Fruit fly (Drosophila melanogaster) whole organism, embryonic: ENCODE data around the gene CG32645.

Experiments used
- CG10147 ChIP-seq: fragments of 200-800 bp; sonication (Bioruptor generic); optimal IDR thresholded peaks from 2 replicates; lab custom pipeline; 2019; ENCODE audit warnings: missing biosample characterization, mild to moderate bottlenecking, missing genetic modification characterization, moderate library complexity
- CG10267 ChIP-seq: fragments of 200-800 bp; sonication (Bioruptor generic); optimal IDR thresholded peaks from 2 replicates; lab custom pipeline; 2018; ENCODE audit warnings: missing biosample characterization, mild to moderate bottlenecking, missing genetic modification characterization, moderate library complexity
- CG10959 ChIP-seq: fragments of 200-800 bp; sonication (Bioruptor generic); IDR thresholded peaks from 2 replicates; pipeline ENCODE4 v1.3.6; 2022; ENCODE audit warnings: missing biosample characterization, missing genetic modification characterization
- CG11398 ChIP-seq: fragments of 200-800 bp; sonication (Bioruptor generic); optimal IDR thresholded peaks from 2 replicates; lab custom pipeline; 2016; ENCODE audit warnings: missing biosample characterization, missing genetic modification characterization
- CG11723 ChIP-seq: fragments of 200-800 bp; sonication (Bioruptor generic); optimal IDR thresholded peaks from 2 replicates; lab custom pipeline; 2017; ENCODE audit warnings: missing biosample characterization, mild to moderate bottlenecking, missing genetic modification characterization
- CG12391 ChIP-seq: fragments of 200-800 bp; sonication (Bioruptor generic); optimal IDR thresholded peaks from 3 replicates; lab custom pipeline; 2018; ENCODE audit warnings: missing biosample characterization, mild to moderate bottlenecking, missing genetic modification characterization, moderate library complexity
- CG12942 ChIP-seq: fragments of 200-800 bp; sonication (Bioruptor generic); optimal IDR thresholded peaks from 3 replicates; lab custom pipeline; 2016; ENCODE audit warnings: missing biosample characterization, missing genetic modification characterization
- CG14860 ChIP-seq: fragments of 200-800 bp; sonication (Bioruptor generic); IDR thresholded peaks from 3 replicates; pipeline ENCODE4 v1.3.6; 2022; ENCODE audit warnings: missing biosample characterization, missing genetic modification characterization; ENCODE audit not compliant: partially characterized antibody
- CG1602 ChIP-seq: fragments of 200-800 bp; sonication (Bioruptor generic); optimal IDR thresholded peaks from 3 replicates; lab custom pipeline; 2016; ENCODE audit warnings: missing biosample characterization, missing genetic modification characterization
- CG17912 ChIP-seq: fragments of 200-800 bp; sonication (Bioruptor generic); optimal IDR thresholded peaks from 2 replicates; lab custom pipeline; 2018; ENCODE audit warnings: missing biosample characterization, mild to moderate bottlenecking, missing genetic modification characterization
- CG18262 ChIP-seq: fragments of 200-800 bp; optimal IDR thresholded peaks from 3 replicates; lab custom pipeline; 2019; ENCODE audit warnings: missing biosample characterization, mild to moderate bottlenecking, missing genetic modification characterization, moderate library complexity
- CG2116 ChIP-seq: fragments of 200-800 bp; sonication (Bioruptor generic); optimal IDR thresholded peaks from 3 replicates; lab custom pipeline; 2018; ENCODE audit warnings: missing biosample characterization, mild to moderate bottlenecking, missing genetic modification characterization
- CG2712 ChIP-seq: fragments of 200-800 bp; optimal IDR thresholded peaks from 3 replicates; lab custom pipeline; 2019; ENCODE audit warnings: missing biosample characterization, mild to moderate bottlenecking, missing genetic modification characterization, moderate library complexity
- CG3407 ChIP-seq: fragments of 200-800 bp; sonication (Bioruptor generic); optimal IDR thresholded peaks from 2 replicates; lab custom pipeline; 2018; ENCODE audit warnings: missing biosample characterization, mild to moderate bottlenecking, missing genetic modification characterization
- CG4360 ChIP-seq: fragments of 200-800 bp; sonication (Bioruptor generic); IDR thresholded peaks from 2 replicates; pipeline ENCODE4 v1.3.6; 2022; ENCODE audit warnings: missing biosample characterization, missing genetic modification characterization
- CG6854 ChIP-seq: fragments of 200-800 bp; sonication (Bioruptor generic); optimal IDR thresholded peaks from 3 replicates; lab custom pipeline; 2017; ENCODE audit warnings: missing biosample characterization, mild to moderate bottlenecking, missing genetic modification characterization
- CG9932 ChIP-seq: fragments of 200-800 bp; sonication (Bioruptor generic); IDR thresholded peaks from 2 replicates; pipeline ENCODE4 v1.3.6; 2022; ENCODE audit warnings: missing biosample characterization, missing genetic modification characterization
- CTCF ChIP-seq: fragments of 200-800 bp; sonication (Bioruptor generic); optimal IDR thresholded peaks from 2 replicates; lab custom pipeline; 2017; ENCODE audit warnings: missing biosample characterization, mild to moderate bottlenecking, missing genetic modification characterization, moderate library complexity
- Dbx ChIP-seq: fragments of 200-800 bp; sonication (Bioruptor generic); IDR thresholded peaks from 3 replicates; pipeline ENCODE4 v1.3.6; 2022; ENCODE audit warnings: missing biosample characterization, missing genetic modification characterization
- GATAe ChIP-seq: fragments of 200-800 bp; sonication (Bioruptor generic); conservative IDR thresholded peaks from 2 replicates; pipeline ENCODE4 v1.3.6; 2022; ENCODE audit warnings: missing biosample characterization, missing genetic modification characterization
- Hmr ChIP-seq: fragments of 200-800 bp; sonication (Bioruptor generic); optimal IDR thresholded peaks from 3 replicates; lab custom pipeline; 2017; ENCODE audit warnings: mild to moderate bottlenecking, missing biosample characterization, missing genetic modification reagents, missing genetic modification characterization
- MBD-R2 ChIP-seq: fragments of 200-800 bp; sonication (Bioruptor generic); IDR thresholded peaks from 2 replicates; pipeline ENCODE4 v1.3.6; 2022; ENCODE audit warnings: missing biosample characterization, missing genetic modification characterization
- Mad ChIP-seq: fragments of 200-800 bp; sonication (Bioruptor generic); optimal IDR thresholded peaks from 2 replicates; lab custom pipeline; 2016; ENCODE audit warnings: missing biosample characterization, missing genetic modification characterization
- Myb ChIP-seq: fragments of 200-800 bp; sonication (Bioruptor generic); optimal IDR thresholded peaks from 2 replicates; lab custom pipeline; 2016; ENCODE audit warnings: missing biosample characterization, missing genetic modification characterization
- NC2α ChIP-seq: fragments of 200-800 bp; sonication (Bioruptor generic); optimal IDR thresholded peaks from 2 replicates; lab custom pipeline; 2016; ENCODE audit warnings: missing biosample characterization, missing genetic modification characterization
- Scr ChIP-seq: fragments of 200-800 bp; sonication (Bioruptor generic); IDR thresholded peaks from 2 replicates; pipeline ENCODE4 v1.3.6; 2022; ENCODE audit warnings: missing biosample characterization, missing genetic modification characterization; ENCODE audit not compliant: partially characterized antibody
- Six4 ChIP-seq: fragments of 200-800 bp; sonication (Bioruptor generic); optimal IDR thresholded peaks from 2 replicates; lab custom pipeline; 2016; ENCODE audit warnings: missing biosample characterization, missing genetic modification characterization
- TFAM ChIP-seq: fragments of 200-800 bp; sonication (Bioruptor generic); optimal IDR thresholded peaks from 2 replicates; lab custom pipeline; 2017; ENCODE audit warnings: missing biosample characterization, missing genetic modification characterization, inconsistent platforms
- al ChIP-seq: fragments of 200-800 bp; sonication (Bioruptor generic); IDR thresholded peaks from 2 replicates; pipeline ENCODE4 v1.3.6; 2022; ENCODE audit warnings: missing biosample characterization, missing genetic modification characterization
- amos ChIP-seq: fragments of 200-800 bp; sonication (Bioruptor generic); IDR thresholded peaks from 2 replicates; pipeline ENCODE4 v1.3.6; 2022; ENCODE audit warnings: missing biosample characterization, missing genetic modification characterization; ENCODE audit not compliant: partially characterized antibody
- bab2 ChIP-seq: fragments of 200-800 bp; sonication (Bioruptor generic); optimal IDR thresholded peaks from 2 replicates; lab custom pipeline; 2016; ENCODE audit warnings: missing biosample characterization, missing genetic modification characterization
- bcd ChIP-seq: fragments of 200-800 bp; sonication (Bioruptor generic); optimal IDR thresholded peaks from 2 replicates; lab custom pipeline; 2017; ENCODE audit warnings: missing biosample characterization, mild to moderate bottlenecking, missing genetic modification characterization
- btn ChIP-seq: fragments of 200-800 bp; sonication (Bioruptor generic); optimal IDR thresholded peaks from 2 replicates; lab custom pipeline; 2016; ENCODE audit warnings: missing biosample characterization, missing genetic modification characterization
- chn ChIP-seq: fragments of 200-800 bp; sonication (Bioruptor generic); optimal IDR thresholded peaks from 2 replicates; lab custom pipeline; 2016; ENCODE audit warnings: missing biosample characterization, missing genetic modification characterization
- crc ChIP-seq: fragments of 200-800 bp; sonication (Bioruptor generic); optimal IDR thresholded peaks from 2 replicates; lab custom pipeline; 2016; ENCODE audit warnings: missing biosample characterization, missing genetic modification characterization
- dysf ChIP-seq: fragments of 200-800 bp; sonication (Bioruptor generic); IDR thresholded peaks from 3 replicates; pipeline ENCODE4 v1.3.6; 2022; ENCODE audit warnings: missing biosample characterization, missing genetic modification characterization
- exex ChIP-seq: fragments of 200-800 bp; sonication (Bioruptor generic); optimal IDR thresholded peaks from 4 replicates; lab custom pipeline; 2018; ENCODE audit warnings: missing biosample characterization, mild to moderate bottlenecking, missing genetic modification characterization, moderate library complexity
- fd102C ChIP-seq: fragments of 200-800 bp; sonication (Bioruptor generic); optimal IDR thresholded peaks from 2 replicates; lab custom pipeline; 2018; ENCODE audit warnings: missing biosample characterization, mild to moderate bottlenecking, missing genetic modification characterization, moderate library complexity
- fru ChIP-seq: fragments of >200 bp; optimal IDR thresholded peaks from 2 replicates; lab custom pipeline; 2017
- klu ChIP-seq: fragments of 200-800 bp; sonication (Bioruptor generic); IDR thresholded peaks from 2 replicates; pipeline ENCODE4 v1.3.6; 2022; ENCODE audit warnings: missing biosample characterization, missing genetic modification characterization
- kni ChIP-seq: fragments of 200-800 bp; sonication (Bioruptor generic); optimal IDR thresholded peaks from 3 replicates; lab custom pipeline; 2017; ENCODE audit warnings: mild to moderate bottlenecking, missing biosample characterization, missing genetic modification reagents, missing genetic modification characterization
- lmd ChIP-seq: fragments of 200-800 bp; sonication (Bioruptor generic); IDR thresholded peaks from 2 replicates; pipeline ENCODE4 v1.3.6; 2022; ENCODE audit warnings: missing biosample characterization, missing genetic modification characterization
- peb ChIP-seq: fragments of 200-800 bp; sonication (Bioruptor generic); IDR thresholded peaks from 2 replicates; pipeline ENCODE4 v1.3.6; 2022; ENCODE audit warnings: missing biosample characterization, missing genetic modification characterization
- prd ChIP-seq, 3 experiments: fragments of >200 bp in 2 of 3; fragments of 200-800 bp in 1 of 3; sonication (Bioruptor generic) in 1 of 3; optimal IDR thresholded peaks in 2 of 3; IDR thresholded peaks in 1 of 3; 2 replicates in 2 of 3; 3 replicates in 1 of 3; pipeline versions ENCODE4 v1.3.6 to Lab custom; 2017 to 2022; ENCODE audit warnings: missing biosample characterization in 1 of 3, missing genetic modification characterization in 1 of 3
- psq ChIP-seq: fragments of 200-800 bp; sonication (Bioruptor generic); optimal IDR thresholded peaks from 2 replicates; lab custom pipeline; 2017; ENCODE audit warnings: missing biosample characterization, missing genetic modification characterization
- sc ChIP-seq, 3 experiments: fragments of >200 bp in 2 of 3; fragments of 200-800 bp in 1 of 3; sonication (Bioruptor generic) in 1 of 3; optimal IDR thresholded peaks; 2 replicates in 2 of 3; 3 replicates in 1 of 3; lab custom pipeline; 2017; ENCODE audit warnings: mild to moderate bottlenecking in 1 of 3, missing biosample characterization in 1 of 3, missing genetic modification characterization in 1 of 3, missing genetic modification reagents in 1 of 3
- sd ChIP-seq: fragments of 200-800 bp; sonication (Bioruptor generic); optimal IDR thresholded peaks from 3 replicates; lab custom pipeline; 2018; ENCODE audit warnings: missing biosample characterization, mild to moderate bottlenecking, missing genetic modification characterization, moderate library complexity
- sens-2 ChIP-seq: fragments of 200-800 bp; sonication (Bioruptor generic); IDR thresholded peaks from 2 replicates; pipeline ENCODE4 v1.3.6; 2022; ENCODE audit warnings: missing biosample characterization, missing genetic modification characterization
- zf30C ChIP-seq: fragments of 200-800 bp; sonication (Bioruptor generic); optimal IDR thresholded peaks from 3 replicates; lab custom pipeline; 2018; ENCODE audit warnings: missing biosample characterization, mild to moderate bottlenecking, missing genetic modification characterization

CG32645 gene

DNA sequence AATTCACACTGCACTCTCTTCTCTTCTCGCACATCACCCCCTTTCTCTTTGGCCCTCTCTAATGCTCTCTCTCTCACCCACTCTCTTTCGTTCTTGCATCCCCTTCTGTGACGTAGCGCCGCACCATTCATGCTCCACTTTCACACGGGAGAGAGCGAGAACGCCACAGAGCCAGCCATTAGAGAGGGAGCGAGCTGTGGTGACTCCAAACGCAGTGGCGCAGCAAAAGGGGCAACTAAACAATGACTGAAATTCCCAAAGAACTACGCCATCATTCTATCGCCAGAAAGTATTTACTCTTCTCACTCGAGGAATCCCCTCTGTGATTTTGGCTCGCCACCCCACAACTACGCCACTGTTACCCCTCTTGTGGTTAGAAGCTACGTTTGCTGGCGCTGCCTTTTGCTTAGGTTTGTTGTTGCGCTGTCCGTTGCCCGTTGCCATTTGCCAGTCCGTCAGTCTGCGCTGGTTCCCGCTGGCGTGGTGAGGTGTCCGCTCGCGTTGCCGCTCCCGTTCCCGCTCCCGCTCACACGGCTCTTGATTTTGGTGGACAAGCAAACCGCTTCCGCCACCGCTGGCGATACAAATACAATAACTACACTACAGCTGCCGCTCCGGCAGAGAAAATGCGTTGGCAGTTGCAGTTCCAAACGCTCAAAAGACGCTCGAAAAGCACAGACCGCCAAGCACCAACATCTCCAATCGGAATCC is 7.8 kb upstream of the CG32645 start (continued):
- TF ChIP-seq CG10147 (GFP tag; lab: Kevin White, UChicago) (peak; percentile 97), GATAe (peak; percentile 94), al (GFP tag; lab: Robert Waterston, UW) (peak; percentile 99), CG17912 (GFP tag; lab: Kevin White, UChicago) (peak; percentile 82), Scr (GFP tag; lab: Robert Waterston, UW) (peak; percentile 21; the same call in 1 of the 2 replicates), CG12942 (GFP tag; lab: Kevin White, UChicago) (peak; percentile 99), TFAM (GFP tag; lab: Kevin White, UChicago) (peak; percentile 87), MBD-R2 (peak; percentile 100), sc (optimal IDR thresholded peaks at IDR 0.05; lab: Kevin White, UChicago) (no peak), sc (GFP tag; optimal IDR thresholded peaks at IDR 0.05; lab: Kevin White, UChicago) (peak; percentile 94), CG18262 (tag; lab: Kevin White, UChicago) (peak; percentile 96), peb (GFP tag; lab: Robert Waterston, UW) (peak; percentile 97), CG3407 (GFP tag; lab: Kevin White, UChicago) (peak; percentile 96), dysf (peak; percentile 100), CTCF (GFP tag; lab: Kevin White, UChicago) (peak; percentile 74), bcd (peak; percentile 99), Dbx (GFP tag; lab: Robert Waterston, UW) (peak; percentile 99), amos (GFP tag; lab: Robert Waterston, UW) (peak; percentile 41; the same call in 1 of the 2 replicates), fru (lab: Kevin White, UChicago) (peak; percentile 15), zf30C (GFP tag; lab: Kevin White, UChicago) (peak; percentile 42), kni (peak; percentile 98), btn (GFP tag; lab: Kevin White, UChicago) (peak; percentile 98), Six4 (peak; percentile 99), chn (peak; percentile 99), exex (tag; lab: Kevin White, UChicago) (peak; percentile 93), CG9932 (GFP tag; lab: Robert Waterston, UW) (peak; percentile 100), prd (optimal IDR thresholded peaks at IDR 0.05; lab: Kevin White, UChicago) (no peak), prd (GFP tag; IDR thresholded peaks at IDR 0.05; lab: Robert Waterston, UW) (peak; percentile 99), CG2116 (GFP tag; lab: Kevin White, UChicago) (peak; percentile 85), CG10267 (tag; lab: Kevin White, UChicago) (peak; percentile 92), NC2α (GFP tag; lab: Kevin White, UChicago) (peak; percentile 96), CG12391 (tag; lab: Kevin White, UChicago) (peak; percentile 99), CG4360 (GFP tag; lab: Robert Waterston, UW) (peak; percentile 92), CG14860 (GFP tag; lab: Robert Waterston, UW) (0 out of 3 replicates have a peak, but pooled peaks have one; percentile 42), klu (GFP tag; lab: Robert Waterston, UW) (peak; percentile 98), bab2 (GFP tag; lab: Kevin White, UChicago) (peak; percentile 99), sd (peak; percentile 96), CG10959 (GFP tag; lab: Robert Waterston, UW) (peak; percentile 98), Mad (GFP tag; lab: Kevin White, UChicago) (peak; percentile 99), sens-2 (GFP tag; lab: Robert Waterston, UW) (peak; percentile 98), CG1602 (GFP tag; lab: Kevin White, UChicago) (peak; percentile 98), CG6854 (GFP tag; lab: Kevin White, UChicago) (peak; percentile 98), crc (peak; percentile 99), CG11398 (peak; percentile 99), Myb (GFP tag; lab: Kevin White, UChicago) (peak; percentile 95), Hmr (GFP tag; lab: Kevin White, UChicago) (peak; percentile 100), CG11723 (GFP tag; lab: Kevin White, UChicago) (peak; percentile 99), lmd (peak; percentile 100), CG2712 (tag; lab: Kevin White, UChicago) (peak; percentile 98), psq (GFP tag; lab: Kevin White, UChicago) (peak; percentile 93), fd102C (GFP tag; lab: Kevin White, UChicago) (peak; percentile 58)
